Fruit fly (Drosophila melanogaster): Measurements from ENCODE around the gene GlcAT-I.

GlcAT-I gene

DNA sequence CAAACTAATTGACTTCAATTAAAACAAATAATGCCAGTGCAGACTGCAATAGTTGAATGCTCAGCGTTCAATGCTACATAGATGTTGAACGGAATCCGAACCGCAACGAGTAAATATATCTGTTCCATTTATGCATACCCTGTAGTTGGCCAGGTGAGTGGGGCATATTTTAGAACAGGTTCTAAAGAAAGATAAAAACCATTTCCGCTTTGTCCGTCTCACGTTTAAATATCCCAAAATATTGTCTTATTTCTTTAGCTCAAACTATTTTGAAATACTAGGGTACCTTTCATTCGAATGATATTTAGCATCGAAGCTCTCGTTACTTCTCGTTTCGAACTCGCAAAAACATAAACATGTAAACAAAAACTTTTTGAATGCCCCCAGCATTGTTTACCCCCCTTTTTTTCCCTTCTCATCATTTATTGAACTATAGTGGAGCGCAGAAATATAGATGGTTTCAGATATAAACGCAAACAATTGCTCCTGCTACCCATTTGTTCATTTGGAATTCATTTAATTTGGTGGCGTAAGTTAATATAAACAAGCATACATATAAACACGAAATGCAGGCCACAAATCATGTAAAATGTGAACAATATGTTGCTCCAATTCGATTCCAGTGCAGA lies 41.2 kb downstream of the GlcAT-I start (continued):
- TF ChIP-seq sens-2 (GFP tag; IDR thresholded peaks at IDR 0.05) (no peak), Camta (GFP tag; optimal IDR thresholded peaks at IDR 0.05) (no peak), Mad (GFP tag; optimal IDR thresholded peaks at IDR 0.05) (no peak), fd3F (GFP tag; optimal IDR thresholded peaks at IDR 0.05) (no peak), CG3838 (GFP tag; optimal IDR thresholded peaks at IDR 0.05) (no peak), jumu (GFP tag; optimal IDR thresholded peaks at IDR 0.05) (no peak), CG9876 (GFP tag; optimal IDR thresholded peaks at IDR 0.05) (no peak), CG31388 (GFP tag; optimal IDR thresholded peaks at IDR 0.05) (no peak), CG7556 (GFP tag; optimal IDR thresholded peaks at IDR 0.05) (no peak), NFAT (GFP tag; IDR thresholded peaks at IDR 0.05) (no peak), CG10959 (GFP tag; IDR thresholded peaks at IDR 0.05) (no peak), fu2 (GFP tag; optimal IDR thresholded peaks at IDR 0.05) (no peak), CG2129 (GFP tag; IDR thresholded peaks at IDR 0.05; ENCODE audit: partially characterized antibody) (no peak), CG4707 (GFP tag; optimal IDR thresholded peaks at IDR 0.05) (no peak), CG3065 (GFP tag; optimal IDR thresholded peaks at IDR 0.05) (no peak), CG14965 (GFP tag; optimal IDR thresholded peaks at IDR 0.05; ENCODE audit: borderline replicate concordance) (no peak), sqz (GFP tag; optimal IDR thresholded peaks at IDR 0.05) (no peak), tx (GFP tag; optimal IDR thresholded peaks at IDR 0.05) (no peak), CG17359 (tag; optimal IDR thresholded peaks at IDR 0.05) (peak; percentile 47), CG7745 (tag; optimal IDR thresholded peaks at IDR 0.05) (no peak), CG2199 (GFP tag; IDR thresholded peaks at IDR 0.05) (no peak), Adf1 (GFP tag; IDR thresholded peaks at IDR 0.05) (no peak), mld (GFP tag; IDR thresholded peaks at IDR 0.05; ENCODE audit: partially characterized antibody) (no peak), crol (GFP tag; IDR thresholded peaks at IDR 0.05) (no peak), Mrtf (GFP tag; IDR thresholded peaks at IDR 0.05) (no peak; the same call in 2 of the 3 replicates), Ravus (GFP tag; IDR thresholded peaks at IDR 0.05) (no peak), fd64A (GFP tag; optimal IDR thresholded peaks at IDR 0.05) (no peak), knrl (GFP tag; IDR thresholded peaks at IDR 0.05; ENCODE audit: partially characterized antibody) (no peak), CG14050 (GFP tag; IDR thresholded peaks at IDR 0.05) (0 out of 3 replicates have a peak, but pooled peaks have one; percentile 25), CG6254 (GFP tag; optimal IDR thresholded peaks at IDR 0.05) (no peak), psq (GFP tag; optimal IDR thresholded peaks at IDR 0.05) (no peak), maf-S (GFP tag; optimal IDR thresholded peaks at IDR 0.05) (no peak), CG8359 (GFP tag; optimal IDR thresholded peaks at IDR 0.05; ENCODE audit: borderline replicate concordance) (no peak), ham (GFP tag; IDR thresholded peaks at IDR 0.05) (no peak), CG31365 (tag; optimal IDR thresholded peaks at IDR 0.05) (no peak), zfh2 (GFP tag; optimal IDR thresholded peaks at IDR 0.05) (no peak), Sry-δ (GFP tag; optimal IDR thresholded peaks at IDR 0.05) (no peak), CG7357 (GFP tag; IDR thresholded peaks at IDR 0.05) (no peak), odd (GFP tag; optimal IDR thresholded peaks at IDR 0.05) (no peak), org-1 (GFP tag; optimal IDR thresholded peaks at IDR 0.05) (no peak), CG7839 (tag; optimal IDR thresholded peaks at IDR 0.05) (peak; percentile 29), CG6175 (GFP tag; IDR thresholded peaks at IDR 0.05) (no peak), vvl (GFP tag; IDR thresholded peaks at IDR 0.05) (peak; percentile 51), CG17612 (GFP tag; IDR thresholded peaks at IDR 0.05) (no peak), onecut (GFP tag; IDR thresholded peaks at IDR 0.05) (no peak), Hr39 (optimal IDR thresholded peaks at IDR 0.05) (no peak), CG8290 (GFP tag; optimal IDR thresholded peaks at IDR 0.05) (no peak), CG8290 (tag; optimal IDR thresholded peaks at IDR 0.05) (peak in 1 of 2 experiments; percentile 47), CG6689 (GFP tag; IDR thresholded peaks at IDR 0.05) (peak; percentile 44; the same call in 1 of the 2 replicates), CG4328 (GFP tag; optimal IDR thresholded peaks at IDR 0.05) (no peak), Oaz (GFP tag; IDR thresholded peaks at IDR 0.05) (no peak), cas (GFP tag; IDR thresholded peaks at IDR 0.05) (no peak), Ptx1 (GFP tag; IDR thresholded peaks at IDR 0.05) (peak; percentile 52)
